Fruit fly (Drosophila melanogaster) whole organism, embryonic: Measurements from ENCODE around the gene CG10674.

Experiments used
- ATbp ChIP-seq: fragments of 200-800 bp; sonication (Bioruptor generic); optimal IDR thresholded peaks from 2 replicates; lab custom pipeline; 2017; ENCODE audit warnings: missing biosample characterization, mild to moderate bottlenecking, missing genetic modification characterization, missing genetic modification reagents
- Bdp1 ChIP-seq: fragments of 200-800 bp; sonication (Bioruptor generic); optimal IDR thresholded peaks from 3 replicates; lab custom pipeline; 2016; ENCODE audit warnings: missing biosample characterization, missing genetic modification characterization
- CG10431 ChIP-seq: fragments of 200-800 bp; sonication (Bioruptor generic); optimal IDR thresholded peaks from 3 replicates; lab custom pipeline; 2018; ENCODE audit warnings: missing biosample characterization, mild to moderate bottlenecking, missing genetic modification characterization
- CG10959 ChIP-seq: fragments of 200-800 bp; sonication (Bioruptor generic); IDR thresholded peaks from 2 replicates; pipeline ENCODE4 v1.3.6; 2022; ENCODE audit warnings: missing biosample characterization, missing genetic modification characterization
- CG12071 ChIP-seq: fragments of 200-800 bp; sonication (Bioruptor generic); optimal IDR thresholded peaks from 3 replicates; lab custom pipeline; 2018; ENCODE audit warnings: missing biosample characterization, mild to moderate bottlenecking, missing genetic modification characterization
- CG12155 ChIP-seq: fragments of 200-800 bp; sonication (Bioruptor generic); optimal IDR thresholded peaks from 3 replicates; lab custom pipeline; 2016; ENCODE audit warnings: missing biosample characterization, missing genetic modification characterization
- CG12942 ChIP-seq: fragments of 200-800 bp; sonication (Bioruptor generic); optimal IDR thresholded peaks from 3 replicates; lab custom pipeline; 2016; ENCODE audit warnings: missing biosample characterization, missing genetic modification characterization
- CG13296 ChIP-seq: fragments of 200-800 bp; sonication (Bioruptor generic); optimal IDR thresholded peaks from 3 replicates; lab custom pipeline; 2018; ENCODE audit warnings: missing biosample characterization, mild to moderate bottlenecking, missing genetic modification characterization
- CG16863 ChIP-seq: fragments of 200-800 bp; sonication (Bioruptor generic); optimal IDR thresholded peaks from 3 replicates; lab custom pipeline; 2016; ENCODE audit warnings: missing biosample characterization, missing genetic modification characterization
- CG18262 ChIP-seq: fragments of 200-800 bp; optimal IDR thresholded peaks from 3 replicates; lab custom pipeline; 2019; ENCODE audit warnings: missing biosample characterization, mild to moderate bottlenecking, missing genetic modification characterization, moderate library complexity
- CG18599 ChIP-seq: fragments of 200-800 bp; sonication (Bioruptor generic); optimal IDR thresholded peaks from 3 replicates; lab custom pipeline; 2017; ENCODE audit warnings: missing biosample characterization, missing genetic modification characterization, mild to moderate bottlenecking, moderate library complexity, missing genetic modification reagents
- CG2202 ChIP-seq: fragments of 200-800 bp; sonication (Bioruptor generic); optimal IDR thresholded peaks from 2 replicates; lab custom pipeline; 2018; ENCODE audit warnings: missing biosample characterization, mild to moderate bottlenecking, missing genetic modification characterization
- CG31365 ChIP-seq: fragments of 200-800 bp; sonication (Bioruptor generic); optimal IDR thresholded peaks from 2 replicates; lab custom pipeline; 2018; ENCODE audit warnings: missing biosample characterization, mild to moderate bottlenecking, missing genetic modification characterization
- CG31441 ChIP-seq: fragments of 200-800 bp; sonication (Bioruptor generic); IDR thresholded peaks from 2 replicates; pipeline ENCODE4 v1.3.6; 2022; ENCODE audit warnings: missing biosample characterization, missing genetic modification characterization
- CG3995 ChIP-seq: fragments of 200-800 bp; sonication (Bioruptor generic); optimal IDR thresholded peaks from 3 replicates; lab custom pipeline; 2016; ENCODE audit warnings: missing biosample characterization, missing genetic modification characterization
- CG4360 ChIP-seq: fragments of 200-800 bp; sonication (Bioruptor generic); IDR thresholded peaks from 2 replicates; pipeline ENCODE4 v1.3.6; 2022; ENCODE audit warnings: missing biosample characterization, missing genetic modification characterization
- CG4820 ChIP-seq: fragments of 200-800 bp; sonication (Bioruptor generic); optimal IDR thresholded peaks from 3 replicates; lab custom pipeline; 2016; ENCODE audit warnings: missing biosample characterization, missing genetic modification characterization
- CG7556 ChIP-seq: fragments of 200-800 bp; sonication (Bioruptor generic); optimal IDR thresholded peaks from 2 replicates; lab custom pipeline; 2017; ENCODE audit warnings: missing biosample characterization, mild to moderate bottlenecking, missing genetic modification characterization
- CG9215 ChIP-seq: fragments of 200-800 bp; sonication (Bioruptor generic); IDR thresholded peaks from 2 replicates; pipeline ENCODE4 v1.3.6; 2022; ENCODE audit warnings: missing biosample characterization, missing genetic modification characterization
- CG9817 ChIP-seq: fragments of 200-800 bp; sonication (Bioruptor generic); optimal IDR thresholded peaks from 2 replicates; lab custom pipeline; 2018; ENCODE audit warnings: missing biosample characterization, mild to moderate bottlenecking, missing genetic modification characterization, moderate library complexity
- D ChIP-seq, 2 experiments: fragments of 200-800 bp in 1 of 2; fragments of >200 bp in 1 of 2; sonication (Bioruptor generic) in 1 of 2; optimal IDR thresholded peaks; 2 replicates in 1 of 2; 3 replicates in 1 of 2; lab custom pipeline; 2017; ENCODE audit warnings: mild to moderate bottlenecking in 1 of 2, missing biosample characterization in 1 of 2, missing genetic modification characterization in 1 of 2, missing genetic modification reagents in 1 of 2
- Doc3 ChIP-seq: fragments of 200-800 bp; sonication (Bioruptor generic); IDR thresholded peaks from 3 replicates; pipeline ENCODE4 v1.3.6; 2022; ENCODE audit warnings: missing biosample characterization, missing genetic modification characterization; ENCODE audit not compliant: partially characterized antibody
- Dp ChIP-seq: fragments of 200-800 bp; sonication (Bioruptor generic); optimal IDR thresholded peaks from 2 replicates; lab custom pipeline; 2018; ENCODE audit warnings: missing biosample characterization, mild to moderate bottlenecking, missing genetic modification characterization, moderate library complexity
- E2f1 ChIP-seq: fragments of 200-800 bp; sonication (Bioruptor generic); IDR thresholded peaks from 2 replicates; pipeline ENCODE4 v1.3.6; 2022; ENCODE audit warnings: missing biosample characterization, missing genetic modification characterization
- Elba2 ChIP-seq: fragments of 200-800 bp; sonication (Bioruptor generic); optimal IDR thresholded peaks from 3 replicates; lab custom pipeline; 2016; ENCODE audit warnings: missing biosample characterization, missing genetic modification characterization
- Ets97D ChIP-seq: fragments of 200-800 bp; sonication (Bioruptor generic); optimal IDR thresholded peaks from 3 replicates; lab custom pipeline; 2016; ENCODE audit warnings: missing biosample characterization, missing genetic modification characterization
- Fer1 ChIP-seq: fragments of 200-800 bp; sonication (Bioruptor generic); optimal IDR thresholded peaks from 2 replicates; lab custom pipeline; 2017; ENCODE audit warnings: missing biosample characterization, mild to moderate bottlenecking, missing genetic modification characterization
- HLHmδ ChIP-seq: fragments of 200-800 bp; sonication (Bioruptor generic); optimal IDR thresholded peaks from 2 replicates; lab custom pipeline; 2018; ENCODE audit warnings: missing biosample characterization, mild to moderate bottlenecking, missing genetic modification characterization, moderate library complexity
- Myb ChIP-seq: fragments of 200-800 bp; sonication (Bioruptor generic); optimal IDR thresholded peaks from 2 replicates; lab custom pipeline; 2016; ENCODE audit warnings: missing biosample characterization, missing genetic modification characterization
- Nf-YC ChIP-seq: fragments of 200-800 bp; optimal IDR thresholded peaks from 3 replicates; lab custom pipeline; 2019; ENCODE audit warnings: missing biosample characterization, mild to moderate bottlenecking, missing genetic modification characterization, moderate library complexity
- Poxn ChIP-seq: fragments of 200-800 bp; sonication (Bioruptor generic); IDR thresholded peaks from 2 replicates; pipeline ENCODE4 v1.3.6; 2022; ENCODE audit warnings: missing biosample characterization, missing genetic modification characterization
- Sry-δ ChIP-seq: fragments of 200-800 bp; sonication (Bioruptor generic); optimal IDR thresholded peaks from 2 replicates; lab custom pipeline; 2016; ENCODE audit warnings: missing biosample characterization, missing genetic modification characterization
- Stat92E ChIP-seq, 3 experiments: fragments of >200 bp in 2 of 3; fragments of 200-800 bp in 1 of 3; sonication (Bioruptor generic) in 1 of 3; optimal IDR thresholded peaks; 2 replicates each; lab custom pipeline; 2017 to 2019; ENCODE audit warnings: missing biosample characterization in 3 of 3, missing genetic modification characterization in 3 of 3, mild to moderate bottlenecking in 1 of 3, moderate library complexity in 1 of 3
- Usf ChIP-seq: fragments of 200-800 bp; sonication (Bioruptor generic); optimal IDR thresholded peaks from 2 replicates; lab custom pipeline; 2017; ENCODE audit warnings: missing genotype, missing biosample characterization, missing genetic modification characterization
- Xrp1 ChIP-seq: fragments of 200-800 bp; sonication (Bioruptor generic); IDR thresholded peaks from 2 replicates; pipeline ENCODE4 v1.3.6; 2022; ENCODE audit warnings: missing biosample characterization, missing genetic modification characterization
- ash1 ChIP-seq: fragments of 200-800 bp; sonication (Bioruptor generic); optimal IDR thresholded peaks from 2 replicates; lab custom pipeline; 2018; ENCODE audit warnings: missing biosample characterization, mild to moderate bottlenecking, missing genetic modification characterization
- az2 ChIP-seq: fragments of 200-800 bp; sonication (Bioruptor generic); optimal IDR thresholded peaks from 3 replicates; lab custom pipeline; 2016; ENCODE audit warnings: missing biosample characterization, missing genetic modification characterization
- cad ChIP-seq: fragments of >200 bp; optimal IDR thresholded peaks from 2 replicates; lab custom pipeline; 2017; ENCODE audit warnings: missing biosample characterization, missing genetic modification characterization
- crp ChIP-seq, 2 experiments: fragments of 200-800 bp; sonication (Bioruptor generic); optimal IDR thresholded peaks; 2 replicates in 1 of 2; 3 replicates in 1 of 2; lab custom pipeline; 2017; ENCODE audit warnings: missing biosample characterization in 2 of 2, missing genetic modification characterization in 2 of 2, mild to moderate bottlenecking in 1 of 2, moderate library complexity in 1 of 2
- dpn ChIP-seq, 2 experiments: fragments of 200-800 bp; sonication (Bioruptor generic); optimal IDR thresholded peaks; 3 replicates each; lab custom pipeline; 2016; ENCODE audit warnings: missing biosample characterization in 2 of 2, missing genetic modification characterization in 2 of 2
- en ChIP-seq: fragments of 200-800 bp; sonication (Bioruptor generic); optimal IDR thresholded peaks from 2 replicates; lab custom pipeline; 2016; ENCODE audit warnings: missing biosample characterization, missing genetic modification characterization
- fd96Cb ChIP-seq: fragments of 200-800 bp; sonication (Bioruptor generic); optimal IDR thresholded peaks from 2 replicates; lab custom pipeline; 2018; ENCODE audit warnings: missing biosample characterization, mild to moderate bottlenecking, missing genetic modification characterization, moderate library complexity
- ken ChIP-seq: fragments of 200-800 bp; sonication (Bioruptor generic); IDR thresholded peaks from 3 replicates; pipeline ENCODE4 v1.3.6; 2022; ENCODE audit warnings: missing biosample characterization, missing genetic modification characterization
- phol ChIP-seq: fragments of 200-800 bp; sonication (Bioruptor generic); optimal IDR thresholded peaks from 3 replicates; lab custom pipeline; 2018; ENCODE audit warnings: missing biosample characterization, mild to moderate bottlenecking, missing genetic modification characterization, moderate library complexity
- salm ChIP-seq: fragments of 200-800 bp; sonication (Bioruptor generic); optimal IDR thresholded peaks from 2 replicates; lab custom pipeline; 2018; ENCODE audit warnings: missing biosample characterization, mild to moderate bottlenecking, missing genetic modification characterization
- scrt ChIP-seq: fragments of 200-800 bp; sonication (Bioruptor generic); optimal IDR thresholded peaks from 2 replicates; lab custom pipeline; 2018; ENCODE audit warnings: missing biosample characterization, mild to moderate bottlenecking, missing genetic modification characterization, moderate library complexity
- sim ChIP-seq: fragments of 200-800 bp; sonication (Bioruptor generic); IDR thresholded peaks from 2 replicates; pipeline ENCODE4 v1.3.6; 2022; ENCODE audit warnings: missing biosample characterization, missing genetic modification characterization
- sr ChIP-seq: fragments of 200-800 bp; sonication (Bioruptor generic); IDR thresholded peaks from 3 replicates; pipeline ENCODE4 v1.3.6; 2022; ENCODE audit warnings: missing biosample characterization, missing genetic modification characterization
- trh ChIP-seq: fragments of 200-800 bp; sonication (Bioruptor generic); optimal IDR thresholded peaks from 2 replicates; lab custom pipeline; 2016; ENCODE audit warnings: missing biosample characterization, missing genetic modification characterization
- ttk ChIP-seq: fragments of 200-800 bp; sonication (Bioruptor generic); IDR thresholded peaks from 2 replicates; pipeline ENCODE4 v2.1.2; 2022; ENCODE audit warnings: missing biosample characterization, missing genetic modification characterization
- zen ChIP-seq: fragments of 200-800 bp; sonication (Bioruptor generic); optimal IDR thresholded peaks from 3 replicates; lab custom pipeline; 2018; ENCODE audit warnings: missing biosample characterization, mild to moderate bottlenecking, missing genetic modification characterization, moderate library complexity

CG10674 gene

dm6 chr3L:5152354-5152806 lies 16.3 kb upstream of the CG10674 start, which contains the start of the genes Gen and Srp54k (continued):
- TF ChIP-seq CG4360 (GFP tag; lab: Robert Waterston, UW) (no peak), Fer1 (GFP tag; lab: Kevin White, UChicago) (no peak), CG12942 (GFP tag; lab: Kevin White, UChicago) (no peak), CG7556 (no peak), en (GFP tag; lab: Kevin White, UChicago) (no peak), ash1 (GFP tag; lab: Kevin White, UChicago) (no peak), CG12071 (GFP tag; lab: Kevin White, UChicago) (no peak), CG9215 (GFP tag; lab: Robert Waterston, UW) (no peak), CG3995 (GFP tag; lab: Kevin White, UChicago) (no peak), ATbp (GFP tag; lab: Kevin White, UChicago) (no peak), Bdp1 (GFP tag; lab: Kevin White, UChicago) (no peak), E2f1 (0 out of 2 replicates have a peak, but pooled peaks have one; percentile 9), Dp (GFP tag; lab: Kevin White, UChicago) (peak; percentile 73), phol (tag; lab: Kevin White, UChicago) (peak; percentile 41), fd96Cb (tag; lab: Kevin White, UChicago) (no peak), CG4820 (GFP tag; lab: Kevin White, UChicago) (no peak), CG9817 (tag; lab: Kevin White, UChicago) (peak; percentile 51), scrt (GFP tag; lab: Kevin White, UChicago) (peak; percentile 4), sim (no peak), Doc3 (GFP tag; lab: Robert Waterston, UW) (no peak), CG18599 (GFP tag; lab: Kevin White, UChicago) (no peak), salm (tag; lab: Kevin White, UChicago) (no peak), ttk (GFP tag; lab: Robert Waterston, UW) (no peak), CG16863 (GFP tag; lab: Kevin White, UChicago) (no peak), Xrp1 (peak; percentile 65), HLHmδ (GFP tag; lab: Kevin White, UChicago) (peak; percentile 21), Myb (peak; percentile 27), Usf (GFP tag; lab: Kevin White, UChicago) (no peak), CG13296 (GFP tag; lab: Kevin White, UChicago) (no peak), Poxn (GFP tag; lab: Robert Waterston, UW) (no peak), dpn (GFP tag; optimal IDR thresholded peaks at IDR 0.05; lab: Kevin White, UChicago) (peak; percentile 45 to 46), cad (GFP tag; lab: Kevin White, UChicago) (no peak), CG2202 (tag; lab: Kevin White, UChicago) (no peak), Sry-δ (GFP tag; lab: Kevin White, UChicago) (peak; percentile 41), Elba2 (GFP tag; lab: Kevin White, UChicago) (no peak), CG31365 (tag; lab: Kevin White, UChicago) (no peak), Stat92E (GFP tag; optimal IDR thresholded peaks at IDR 0.05; lab: Kevin White, UChicago) (no peak), CG10959 (no peak), az2 (GFP tag; lab: Kevin White, UChicago) (peak; percentile 21), CG10431 (GFP tag; lab: Kevin White, UChicago) (no peak), sr (GFP tag; lab: Robert Waterston, UW) (no peak), CG31441 (no peak), Ets97D (GFP tag; lab: Kevin White, UChicago) (peak; percentile 70), CG18262 (no peak), Nf-YC (tag; lab: Kevin White, UChicago) (peak; percentile 12), trh (GFP tag; lab: Kevin White, UChicago) (no peak), CG12155 (peak; percentile 13), D (optimal IDR thresholded peaks at IDR 0.05; lab: Kevin White, UChicago) (no peak), D (GFP tag; optimal IDR thresholded peaks at IDR 0.05; lab: Kevin White, UChicago) (no peak), zen (tag; lab: Kevin White, UChicago) (no peak), crp (GFP tag; optimal IDR thresholded peaks at IDR 0.05; lab: Kevin White, UChicago) (peak in 1 of 2 experiments; percentile 80), ken (no peak)
